Fruit fly (Drosophila melanogaster): Measurements from ENCODE around the gene mRpL1.

mRpL1 gene

dm6 chr3R:8333768-8334470 is 32.7 kb downstream of the mRpL1 start, which contains the start of gene Poxm:
Poxm (minus strand) TSS chr3R:8333792.
- no peak for TF ChIP-seq woc (GFP tag; optimal IDR thresholded peaks at IDR 0.05)
- peak; percentile 26 for TF ChIP-seq Jra (GFP tag; optimal IDR thresholded peaks at IDR 0.05)
- peak in 1 of 2 experiments; percentile 93 for TF ChIP-seq foxo (GFP tag; optimal IDR thresholded peaks at IDR 0.05)
- TF ChIP-seq Hnf4 (GFP tag; optimal IDR thresholded peaks at IDR 0.05) = peak; percentile 49
- peak; percentile 44 for TF ChIP-seq N (GFP tag; optimal IDR thresholded peaks at IDR 0.05)
- no peak for TF ChIP-seq Abd-B (GFP tag; optimal IDR thresholded peaks at IDR 0.05)
- peak; percentile 95 for TF ChIP-seq HLH106 (tag; optimal IDR thresholded peaks at IDR 0.05)
- peak; percentile 83 for TF ChIP-seq Dfd (GFP tag; optimal IDR thresholded peaks at IDR 0.05)
- TF ChIP-seq fru (GFP tag; optimal IDR thresholded peaks at IDR 0.05) = peak; percentile 90
- peak; percentile 81 for TF ChIP-seq rgr (GFP tag; optimal IDR thresholded peaks at IDR 0.05)
- peak; percentile 17 for TF ChIP-seq Mio (GFP tag; optimal IDR thresholded peaks at IDR 0.05)
- no peak for TF ChIP-seq Rel (GFP tag; optimal IDR thresholded peaks at IDR 0.05)
- peak; percentile 54 for TF ChIP-seq Rel (tag; optimal IDR thresholded peaks at IDR 0.05)
- TF ChIP-seq sv (GFP tag; optimal IDR thresholded peaks at IDR 0.05) = peak; percentile 83
- peak; percentile 62 for TF ChIP-seq br (GFP tag; optimal IDR thresholded peaks at IDR 0.05)
- no peak for TF ChIP-seq brk (GFP tag; optimal IDR thresholded peaks at IDR 0.05)
- no peak for TF ChIP-seq lola (GFP tag; optimal IDR thresholded peaks at IDR 0.05)
- TF ChIP-seq OdsH (GFP tag; optimal IDR thresholded peaks at IDR 0.05) = peak; percentile 85
- peak; percentile 1 for TF ChIP-seq CG32264 (GFP tag; optimal IDR thresholded peaks at IDR 0.05)
- TF ChIP-seq sage (GFP tag; optimal IDR thresholded peaks at IDR 0.05) = peak; percentile 69
- no peak for TF ChIP-seq usp (GFP tag; optimal IDR thresholded peaks at IDR 0.05)
- TF ChIP-seq ey (GFP tag; optimal IDR thresholded peaks at IDR 0.05) = peak; percentile 79
- peak; percentile 78 for TF ChIP-seq Dif (GFP tag; optimal IDR thresholded peaks at IDR 0.05; ENCODE audit: partially characterized antibody)
- no peak for TF ChIP-seq tai (GFP tag; optimal IDR thresholded peaks at IDR 0.05)
- TF ChIP-seq jim (GFP tag; optimal IDR thresholded peaks at IDR 0.05) = no peak
- no peak for TF ChIP-seq CrebA (GFP tag; optimal IDR thresholded peaks at IDR 0.05; ENCODE audit: borderline replicate concordance)
- TF ChIP-seq Vsx2 (GFP tag; optimal IDR thresholded peaks at IDR 0.05; ENCODE audit: partially characterized antibody) = no peak
- peak; percentile 87 for TF ChIP-seq CG9705 (GFP tag; optimal IDR thresholded peaks at IDR 0.05)
- no peak for TF ChIP-seq Hr78 (GFP tag; optimal IDR thresholded peaks at IDR 0.05)
- peak; percentile 89 for TF ChIP-seq psq (GFP tag; optimal IDR thresholded peaks at IDR 0.05)
- TF ChIP-seq dmrt93B (GFP tag; optimal IDR thresholded peaks at IDR 0.05) = peak; percentile 97
- TF ChIP-seq Myc (optimal IDR thresholded peaks at IDR 0.05) = no peak
- no peak for TF ChIP-seq pan (optimal IDR thresholded peaks at IDR 0.05)
- peak; percentile 19 for TF ChIP-seq Hr83 (GFP tag; optimal IDR thresholded peaks at IDR 0.05; ENCODE audit: poor library complexity, severe bottlenecking)
- TF ChIP-seq dsf (GFP tag; optimal IDR thresholded peaks at IDR 0.05; ENCODE audit: borderline replicate concordance) = peak; percentile 46
- TF ChIP-seq h (GFP tag; optimal IDR thresholded peaks at IDR 0.05) = peak; percentile 90
- TF ChIP-seq Sp1 (GFP tag; optimal IDR thresholded peaks at IDR 0.05) = peak; percentile 94
- TF ChIP-seq dl (GFP tag; optimal IDR thresholded peaks at IDR 0.05; ENCODE audit: insufficient read depth in 1 of 2, partially characterized antibody in 2 of 2) = peak; percentile 45 to 52
- no peak for TF ChIP-seq GATAd (GFP tag; optimal IDR thresholded peaks at IDR 0.05)

- TF ChIP-seq psq (GFP tag; optimal IDR thresholded peaks at IDR 0.05) (peak; percentile 8), Hr78 (GFP tag; optimal IDR thresholded peaks at IDR 0.05) (no peak), br (GFP tag; optimal IDR thresholded peaks at IDR 0.05) (no peak), GATAd (GFP tag; optimal IDR thresholded peaks at IDR 0.05) (no peak), CrebA (GFP tag; optimal IDR thresholded peaks at IDR 0.05; ENCODE audit: borderline replicate concordance) (no peak), Mio (GFP tag; optimal IDR thresholded peaks at IDR 0.05) (no peak), woc (GFP tag; optimal IDR thresholded peaks at IDR 0.05) (no peak)
These were observed 33.2 kb downstream of the mRpL1 start for dm6 chr3R:8334471-8334783.
